Fruit fly (Drosophila melanogaster) whole organism, pupa: ENCODE results near the gene betaTub65B.

Experiments
- CG13204 ChIP-seq: fragments of 200-800 bp; sonication (Bioruptor generic); optimal IDR thresholded peaks from 2 replicates; lab custom pipeline; 2018; ENCODE audit warnings: missing biosample characterization, mild to moderate bottlenecking, missing genetic modification characterization, moderate library complexity
- CG15710 ChIP-seq: fragments of 200-800 bp; sonication (Bioruptor generic); optimal IDR thresholded peaks from 2 replicates; lab custom pipeline; 2018; ENCODE audit warnings: missing biosample characterization, mild to moderate bottlenecking, missing genetic modification characterization, moderate library complexity
- CG17806 ChIP-seq: fragments of 200-800 bp; sonication (Bioruptor generic); optimal IDR thresholded peaks from 2 replicates; lab custom pipeline; 2018; ENCODE audit warnings: missing biosample characterization, mild to moderate bottlenecking, missing genetic modification characterization, moderate library complexity
- CG32121 ChIP-seq: fragments of 200-800 bp; sonication (Bioruptor generic); IDR thresholded peaks from 2 replicates; pipeline ENCODE4 v1.3.6; 2022; ENCODE audit warnings: missing biosample characterization, missing genetic modification characterization
- CG8159 ChIP-seq: fragments of 200-800 bp; sonication (Bioruptor generic); optimal IDR thresholded peaks from 3 replicates; lab custom pipeline; 2018; ENCODE audit warnings: missing biosample characterization, mild to moderate bottlenecking, missing genetic modification characterization, moderate library complexity
- D1 ChIP-seq: fragments of 200-800 bp; sonication (Bioruptor generic); optimal IDR thresholded peaks from 2 replicates; lab custom pipeline; 2018; ENCODE audit warnings: missing biosample characterization, mild to moderate bottlenecking, missing genetic modification characterization, moderate library complexity
- Snoo ChIP-seq: fragments of 200-800 bp; sonication (Bioruptor generic); optimal IDR thresholded peaks from 3 replicates; lab custom pipeline; 2017; ENCODE audit warnings: missing biosample characterization, mild to moderate bottlenecking, missing genetic modification characterization, inconsistent platforms
- fd96Ca ChIP-seq: fragments of 200-800 bp; sonication (Bioruptor generic); IDR thresholded peaks from 3 replicates; pipeline ENCODE4 v1.3.6; 2022; ENCODE audit warnings: missing biosample characterization, missing genetic modification characterization
- gl ChIP-seq: fragments of 200-800 bp; sonication (Bioruptor generic); optimal IDR thresholded peaks from 2 replicates; lab custom pipeline; 2018; ENCODE audit warnings: missing biosample characterization, mild to moderate bottlenecking, missing genetic modification characterization

dm6 chr3L:6496922-6497232, 33.7 kb upstream of the betaTub65B start:
- no peak for TF ChIP-seq CG17806 (tag; lab: Kevin White, UChicago)
- peak; percentile 63 for TF ChIP-seq CG32121 (GFP tag; lab: Robert Waterston, UW)
- TF ChIP-seq CG13204 (GFP tag; lab: Kevin White, UChicago), result no peak
- TF ChIP-seq CG8159 (tag; lab: Kevin White, UChicago), result no peak
- TF ChIP-seq fd96Ca (GFP tag; lab: Robert Waterston, UW), result no peak
- TF ChIP-seq Snoo (tag; lab: Kevin White, UChicago), result no peak
- no peak for TF ChIP-seq D1
- no peak for TF ChIP-seq CG15710 (tag; lab: Kevin White, UChicago)
- no peak for TF ChIP-seq gl
